Worm (Caenorhabditis elegans) whole organism, L4/young adult: ENCODE results near the gene Y37H2A.13.

Experiments used
- W03F9.2 ChIP-seq: fragments of 150-350 bp; optimal IDR thresholded peaks from 2 replicates; lab custom pipeline; 2014; ENCODE audit warnings: missing biosample characterization, missing genetic modification characterization
- dao-5 ChIP-seq: sonication (generic microtip); optimal IDR thresholded peaks from 2 replicates; lab custom pipeline; 2016; ENCODE audit warnings: missing genotype, missing genetic modification characterization, moderate library complexity, missing compliant biosample characterization
- him-1 ChIP-seq: sonication (generic microtip); optimal IDR thresholded peaks from 2 replicates; lab custom pipeline; 2016; ENCODE audit warnings: missing genotype, missing genetic modification reagents, missing genetic modification characterization, missing compliant biosample characterization

The Y37H2A.13 gene

DNA sequence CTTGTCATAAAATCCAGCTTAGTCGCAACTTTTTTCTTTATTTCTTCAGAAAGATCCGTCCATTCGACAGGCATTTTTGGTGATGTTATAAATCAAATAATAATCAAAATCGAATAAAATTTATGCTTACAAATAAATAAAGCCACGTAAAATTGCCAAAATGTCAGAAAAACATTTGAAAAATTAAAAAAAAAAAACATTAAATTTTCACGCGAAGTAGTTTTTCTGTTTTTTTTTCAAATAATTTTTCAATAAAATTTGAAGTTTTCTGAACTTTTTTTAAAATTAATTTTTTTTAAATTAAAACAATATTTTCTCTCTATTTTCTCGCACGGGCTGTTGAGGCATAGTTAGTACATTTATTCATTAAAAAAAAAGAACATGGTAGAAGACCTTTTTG lies 36.0 kb downstream of the Y37H2A.13 start, which contains the start of gene C31G12.4:
Gene C31G12.4, minus strand, starts transcription at position 101 of the 400 bp plus-strand sequence.
- TF ChIP-seq dao-5 (tag; lab: Kevin White, UChicago) (no peak), him-1 (tag; lab: Kevin White, UChicago) (no peak), W03F9.2 (tag; lab: Kevin White, UChicago) (no peak)

DNA sequence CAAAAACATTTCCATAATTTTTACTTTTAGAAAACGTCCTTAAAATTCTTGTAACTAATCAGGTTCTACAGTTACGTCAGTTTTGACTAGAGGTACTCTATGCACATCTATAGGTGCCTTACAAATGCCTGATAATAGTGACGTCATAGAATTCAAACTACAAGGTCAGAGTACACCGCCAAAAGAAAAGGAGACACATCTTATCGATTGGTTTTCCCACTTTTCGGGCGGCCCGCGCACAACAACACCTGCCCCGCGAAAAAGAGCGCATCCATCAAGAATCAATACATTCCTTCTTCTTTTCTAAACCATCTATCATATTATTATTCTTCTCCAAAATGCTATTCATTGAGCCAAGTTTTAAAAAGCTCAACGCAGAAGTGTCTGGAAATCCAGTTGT lies 37.0 kb downstream of the Y37H2A.13 start, which contains the start of gene C31G12.1:
Gene C31G12.1, plus strand, starts transcription at position 301 of the 400 bp plus-strand sequence.
- TF ChIP-seq him-1 (tag; lab: Kevin White, UChicago) (no peak), dao-5 (tag; lab: Kevin White, UChicago) (no peak), W03F9.2 (tag; lab: Kevin White, UChicago) (no peak)

DNA sequence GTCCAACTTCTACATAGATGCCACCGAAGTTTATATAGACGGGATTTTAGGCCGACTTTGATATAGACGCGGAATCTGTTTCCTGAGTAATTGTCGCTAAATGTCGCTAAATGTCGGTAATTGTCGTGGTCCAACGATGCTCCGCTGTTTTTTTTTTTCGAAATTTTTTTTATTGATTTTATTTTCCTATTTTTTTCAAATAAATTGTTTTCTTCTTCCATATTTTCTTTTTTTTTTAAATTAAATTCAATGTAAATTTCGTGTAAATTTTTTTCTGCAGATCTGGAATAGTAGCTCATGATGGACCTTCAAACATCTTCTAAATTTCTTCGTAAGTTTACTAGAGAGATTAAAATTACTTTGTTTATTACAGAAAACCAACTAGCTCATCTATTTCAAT lies 42.3 kb downstream of the Y37H2A.13 start, which contains the start of gene C31G12.3:
Gene C31G12.3, plus strand, starts transcription at position 301 of the 400 bp plus-strand sequence.
- no peak for TF ChIP-seq dao-5 (tag; lab: Kevin White, UChicago)
- no peak for TF ChIP-seq W03F9.2 (tag; lab: Kevin White, UChicago)
- no peak for TF ChIP-seq him-1 (tag; lab: Kevin White, UChicago)

DNA sequence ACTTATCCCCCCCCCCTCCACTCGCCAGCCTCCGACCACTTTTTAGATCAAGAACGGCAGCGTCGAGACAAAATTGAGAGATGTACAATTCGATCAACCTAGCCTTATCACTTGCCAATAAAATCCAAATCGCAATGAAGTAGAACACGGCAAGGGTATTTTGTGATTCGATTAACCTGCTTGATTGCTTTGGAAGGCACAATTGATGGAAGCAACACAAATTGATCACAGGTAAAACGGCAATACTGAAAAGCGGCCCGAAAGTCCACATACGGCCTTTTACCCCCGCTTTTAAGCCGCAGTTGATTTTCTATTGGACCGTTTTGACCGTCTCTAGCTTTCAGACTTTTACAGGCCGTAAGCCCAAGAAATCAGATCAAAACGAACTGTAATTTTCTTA lies 45.7 kb downstream of the Y37H2A.13 start, which contains the start of gene clec-245:
Gene clec-245, minus strand, starts transcription at position 101 of the 400 bp plus-strand sequence.
- TF ChIP-seq dao-5 (tag; lab: Kevin White, UChicago) = no peak

DNA sequence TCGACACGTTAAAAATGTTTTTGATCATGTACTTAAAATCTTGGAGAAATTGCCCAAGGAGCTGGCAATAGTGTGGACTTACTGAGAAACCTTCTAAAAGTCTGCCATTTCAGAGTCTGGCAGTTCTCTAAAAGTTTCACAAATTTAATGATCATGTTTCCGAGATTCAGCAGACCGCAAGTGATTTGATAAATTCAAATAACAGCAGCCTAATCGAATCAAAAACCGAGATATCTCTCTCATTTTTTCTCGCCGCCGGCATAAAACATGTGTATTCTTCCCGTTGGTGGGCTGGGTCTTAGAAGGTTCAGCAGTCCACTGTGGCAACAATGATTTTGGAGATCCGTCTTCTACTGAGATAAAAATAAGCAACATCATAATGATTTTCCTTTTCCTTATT lies 46.5 kb downstream of the Y37H2A.13 start, which contains the start of gene clec-246:
Gene clec-246, plus strand, starts transcription at position 301 of the 400 bp plus-strand sequence.
- TF ChIP-seq W03F9.2 (tag; lab: Kevin White, UChicago) = no peak
- TF ChIP-seq him-1 (tag; lab: Kevin White, UChicago) = no peak
- no peak for TF ChIP-seq dao-5 (tag; lab: Kevin White, UChicago)

DNA sequence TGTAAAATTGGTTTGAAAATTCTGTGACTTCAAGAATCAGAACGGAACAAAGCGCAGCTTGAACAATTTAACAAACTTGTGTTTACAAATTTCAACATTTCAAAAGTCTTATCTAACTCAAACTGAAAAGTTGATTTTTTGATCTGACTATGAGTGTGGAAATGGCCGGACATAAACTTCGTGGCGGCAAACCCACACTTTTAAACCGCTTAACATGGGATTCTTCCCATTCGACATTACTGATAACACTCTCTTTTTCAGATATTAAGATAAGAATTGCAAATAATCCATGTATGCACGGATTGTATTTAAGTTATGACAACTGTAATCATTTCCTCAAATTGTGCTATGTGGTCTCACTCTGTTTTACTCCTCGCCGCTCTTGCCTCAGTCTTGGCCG lies 48.5 kb downstream of the Y37H2A.13 start, which contains the start of gene clec-42:
Gene clec-42, plus strand, starts transcription at position 285 of the 400 bp plus-strand sequence.
- TF ChIP-seq dao-5 (tag; lab: Kevin White, UChicago) (no peak), him-1 (tag; lab: Kevin White, UChicago) (no peak), W03F9.2 (tag; lab: Kevin White, UChicago) (no peak)
